Fruit fly (Drosophila melanogaster) whole organism, prepupa: ENCODE results near the gene PMP34.

Experiments
- CG10669 ChIP-seq: fragments of 200-800 bp; sonication (Bioruptor generic); optimal IDR thresholded peaks from 3 replicates; lab custom pipeline; 2018; ENCODE audit warnings: missing biosample characterization, mild to moderate bottlenecking, missing genetic modification characterization, moderate library complexity
- CG31627 ChIP-seq: fragments of 200-800 bp; sonication (Bioruptor generic); optimal IDR thresholded peaks from 3 replicates; lab custom pipeline; 2016; ENCODE audit warnings: missing biosample characterization, missing genetic modification characterization
- CG32006 ChIP-seq: fragments of 200-800 bp; sonication (Bioruptor generic); optimal IDR thresholded peaks from 3 replicates; lab custom pipeline; 2017; ENCODE audit warnings: missing biosample characterization, mild to moderate bottlenecking, missing genetic modification characterization
- CG6163 ChIP-seq: fragments of 200-800 bp; sonication (Bioruptor generic); IDR thresholded peaks from 3 replicates; pipeline ENCODE4 v1.3.6; 2022; ENCODE audit warnings: missing biosample characterization, missing genetic modification characterization
- CG6854 ChIP-seq: fragments of 200-800 bp; sonication (Bioruptor generic); optimal IDR thresholded peaks from 2 replicates; lab custom pipeline; 2017; ENCODE audit warnings: missing biosample characterization, mild to moderate bottlenecking, missing genetic modification characterization
- Gug ChIP-seq: fragments of 200-800 bp; sonication (Bioruptor generic); IDR thresholded peaks from 2 replicates; pipeline ENCODE4 v1.3.6; 2022; ENCODE audit warnings: missing biosample characterization, missing genetic modification characterization
- Hr39 ChIP-seq: fragments of 200-800 bp; sonication (Bioruptor generic); optimal IDR thresholded peaks from 2 replicates; lab custom pipeline; 2016; ENCODE audit warnings: missing biosample characterization, missing genetic modification characterization
- OdsH ChIP-seq: fragments of 200-800 bp; sonication (Bioruptor generic); optimal IDR thresholded peaks from 3 replicates; lab custom pipeline; 2016; ENCODE audit warnings: missing biosample characterization, missing genetic modification characterization
- Sox102F ChIP-seq: fragments of 200-800 bp; sonication (Bioruptor generic); optimal IDR thresholded peaks from 2 replicates; lab custom pipeline; 2016; ENCODE audit warnings: missing biosample characterization, mild to moderate bottlenecking, missing genetic modification characterization
- Sox15 ChIP-seq: fragments of 200-800 bp; sonication (Bioruptor generic); optimal IDR thresholded peaks from 3 replicates; lab custom pipeline; 2016; ENCODE audit warnings: missing biosample characterization, missing genetic modification characterization
- lz ChIP-seq: fragments of 200-800 bp; sonication (Bioruptor generic); optimal IDR thresholded peaks from 3 replicates; lab custom pipeline; 2016; ENCODE audit warnings: missing biosample characterization, missing genetic modification characterization
- pdm3 ChIP-seq: fragments of 200-800 bp; sonication (Bioruptor generic); optimal IDR thresholded peaks from 3 replicates; lab custom pipeline; 2016; ENCODE audit warnings: missing biosample characterization, missing genetic modification characterization
- vri ChIP-seq: fragments of 200-800 bp; sonication (Bioruptor generic); optimal IDR thresholded peaks from 3 replicates; lab custom pipeline; 2016; ENCODE audit warnings: missing biosample characterization, mild to moderate bottlenecking, missing genetic modification characterization

DNA sequence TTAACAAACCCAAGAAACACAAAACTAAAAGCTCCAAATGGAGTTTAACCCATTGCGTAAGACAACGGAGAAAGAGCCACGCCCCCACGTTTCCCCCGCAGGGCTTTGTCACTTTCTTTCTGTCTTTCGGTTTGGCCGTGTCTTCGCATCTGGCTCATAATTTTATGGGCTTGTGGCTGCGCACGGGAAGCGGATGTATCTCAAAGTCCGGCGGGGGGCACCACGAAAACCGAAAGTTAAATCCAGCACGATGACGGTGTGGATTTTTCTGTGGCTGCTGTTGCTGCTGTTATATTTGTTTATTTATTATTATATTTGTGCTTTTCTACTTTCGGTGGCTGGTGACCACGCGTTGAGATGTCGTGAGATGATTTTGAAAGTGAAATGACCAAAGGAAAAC is 21.8 kb upstream of the PMP34 start:
- TF ChIP-seq pdm3 (GFP tag; lab: Kevin White, UChicago) (no peak), Hr39 (GFP tag; lab: Kevin White, UChicago) (no peak), CG6854 (GFP tag; lab: Kevin White, UChicago) (no peak), Sox15 (no peak), CG10669 (GFP tag; lab: Kevin White, UChicago) (no peak), CG6163 (GFP tag; lab: Robert Waterston, UW) (no peak), vri (GFP tag; lab: Kevin White, UChicago) (no peak), CG31627 (GFP tag; lab: Kevin White, UChicago) (no peak), OdsH (GFP tag; lab: Kevin White, UChicago) (no peak), lz (no peak), CG32006 (GFP tag; lab: Kevin White, UChicago) (no peak), Gug (GFP tag; lab: Robert Waterston, UW) (no peak), Sox102F (no peak)
